Fruit fly (Drosophila melanogaster) Kc167 (cell line): Measurements from ENCODE around the gene Lim3.

Experiments
- Myc ChIP-seq: fragments of >200 bp; optimal IDR thresholded peaks from 2 replicates; lab custom pipeline; 2017; ENCODE audit warnings: missing external identifiers
- Sin3A ChIP-seq: fragments of >200 bp; optimal IDR thresholded peaks from 2 replicates; lab custom pipeline; 2018; ENCODE audit warnings: missing external identifiers
- h ChIP-seq: fragments of >200 bp; optimal IDR thresholded peaks from 3 replicates; lab custom pipeline; 2018; ENCODE audit warnings: missing external identifiers
- insv ChIP-seq: fragments of >200 bp; optimal IDR thresholded peaks from 3 replicates; lab custom pipeline; 2018; ENCODE audit warnings: missing external identifiers
- psq ChIP-seq: fragments of >200 bp; optimal IDR thresholded peaks from 2 replicates; lab custom pipeline; 2017; ENCODE audit warnings: missing external identifiers
- ttk ChIP-seq: sonication (Bioruptor generic); optimal IDR thresholded peaks from 2 replicates; lab custom pipeline; 2017; ENCODE audit warnings: missing external identifiers

Gene Lim3

dm6 chr2L:19138361-19139041 lies 30.3 kb upstream of the Lim3 start:
- TF ChIP-seq h (lab: Kevin White, UChicago): no peak
- no peak for TF ChIP-seq ttk (lab: Kevin White, UChicago)
- no peak for TF ChIP-seq Sin3A (lab: Kevin White, UChicago)
- no peak for TF ChIP-seq insv (lab: Kevin White, UChicago)
- no peak for TF ChIP-seq psq (lab: Kevin White, UChicago)
- TF ChIP-seq Myc (lab: Kevin White, UChicago): no peak

dm6 chr2L:19137494-19138360 lies 29.5 kb upstream of the Lim3 start:
- no peak for TF ChIP-seq psq (lab: Kevin White, UChicago)
- no peak for TF ChIP-seq insv (lab: Kevin White, UChicago)
- TF ChIP-seq Myc (lab: Kevin White, UChicago): no peak
- no peak for TF ChIP-seq h (lab: Kevin White, UChicago)
- no peak for TF ChIP-seq Sin3A (lab: Kevin White, UChicago)
- TF ChIP-seq ttk (lab: Kevin White, UChicago): no peak

- TF ChIP-seq insv (lab: Kevin White, UChicago): no peak
- TF ChIP-seq h (lab: Kevin White, UChicago): no peak
- TF ChIP-seq psq (lab: Kevin White, UChicago): no peak
- TF ChIP-seq Sin3A (lab: Kevin White, UChicago): no peak
- no peak for TF ChIP-seq Myc (lab: Kevin White, UChicago)
- no peak for TF ChIP-seq ttk (lab: Kevin White, UChicago)
These were observed 28.5 kb upstream of the Lim3 start for dm6 chr2L:19136735-19137134.

- no peak for TF ChIP-seq psq (lab: Kevin White, UChicago)
- TF ChIP-seq insv (lab: Kevin White, UChicago): no peak
- TF ChIP-seq ttk (lab: Kevin White, UChicago): no peak
- TF ChIP-seq Myc (lab: Kevin White, UChicago): no peak
- TF ChIP-seq Sin3A (lab: Kevin White, UChicago): no peak
- no peak for TF ChIP-seq h (lab: Kevin White, UChicago)
These were observed 27.9 kb upstream of the Lim3 start for dm6 chr2L:19135955-19136677.

- TF ChIP-seq h (lab: Kevin White, UChicago) (no peak), psq (lab: Kevin White, UChicago) (no peak), Sin3A (lab: Kevin White, UChicago) (no peak), Myc (lab: Kevin White, UChicago) (no peak), ttk (lab: Kevin White, UChicago) (no peak), insv (lab: Kevin White, UChicago) (no peak)
These were observed 26.7 kb upstream of the Lim3 start, which contains the start of gene Polr1D for dm6 chr2L:19134814-19135523. Gene Polr1D (minus strand): TSS chr2L:19135233.

dm6 chr2L:19134366-19134689 lies 26.1 kb upstream of the Lim3 start:
- TF ChIP-seq psq (lab: Kevin White, UChicago) (no peak), Sin3A (lab: Kevin White, UChicago) (no peak), Myc (lab: Kevin White, UChicago) (no peak), insv (lab: Kevin White, UChicago) (no peak), h (lab: Kevin White, UChicago) (no peak), ttk (lab: Kevin White, UChicago) (no peak)

dm6 chr2L:19133465-19134365 lies 25.5 kb upstream of the Lim3 start, which contains the start of gene brat:
Gene brat (plus strand): TSS chr2L:19133816.
- no peak for TF ChIP-seq Sin3A (lab: Kevin White, UChicago)
- TF ChIP-seq h (lab: Kevin White, UChicago): peak; percentile 10

dm6 chr2L:19131905-19132402 lies 23.7 kb upstream of the Lim3 start, which contains the start of the genes AsnRS and DCTN6-p27:
Gene AsnRS (minus strand): TSS chr2L:19131954.
Gene DCTN6-p27 (plus strand): TSS chr2L:19132323.
- TF ChIP-seq h (lab: Kevin White, UChicago) (no peak), insv (lab: Kevin White, UChicago) (no peak), psq (lab: Kevin White, UChicago) (no peak), ttk (lab: Kevin White, UChicago) (no peak), Sin3A (lab: Kevin White, UChicago) (no peak), Myc (lab: Kevin White, UChicago) (no peak)

- TF ChIP-seq psq (lab: Kevin White, UChicago) (no peak), insv (lab: Kevin White, UChicago) (no peak), Sin3A (lab: Kevin White, UChicago) (peak; percentile 40), h (lab: Kevin White, UChicago) (no peak), Myc (lab: Kevin White, UChicago) (no peak), ttk (lab: Kevin White, UChicago) (no peak)
These were observed 18.7 kb upstream of the Lim3 start for dm6 chr2L:19126888-19127287.
